Worm (Caenorhabditis elegans): ENCODE measurements around the gene C56E6.4.

DNA sequence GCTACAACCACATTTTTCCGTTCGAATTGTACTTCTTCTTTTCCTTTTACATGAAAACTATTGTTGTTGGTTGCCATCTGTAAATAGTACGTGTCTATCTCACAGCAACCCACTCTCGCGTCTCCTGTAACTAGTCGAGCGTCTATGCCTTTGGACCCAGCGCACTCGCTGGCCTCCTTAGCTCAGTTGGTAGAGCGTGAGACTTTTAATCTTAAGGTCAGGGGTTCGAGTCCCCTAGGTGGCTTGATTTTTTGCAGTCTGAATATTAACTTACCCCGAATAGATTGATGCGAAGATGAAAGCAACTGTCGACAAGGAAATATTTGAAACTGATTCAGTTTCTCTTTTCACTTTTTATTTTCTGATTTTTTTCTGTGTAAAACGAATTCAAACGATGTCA, 36.5 kb upstream of the C56E6.4 start, which contains the start of gene mpz-3:
- TF ChIP-seq unc-86 (tag; optimal IDR thresholded peaks at IDR 0.05), result no peak
- TF ChIP-seq ama-1 (optimal IDR thresholded peaks at IDR 0.05), result no peak
- TF ChIP-seq pax-1 (tag; optimal IDR thresholded peaks at IDR 0.05), result no peak
- no peak for TF ChIP-seq elt-4 (tag; optimal IDR thresholded peaks at IDR 0.05)
- no peak for TF ChIP-seq ceh-24 (tag; optimal IDR thresholded peaks at IDR 0.05)
- TF ChIP-seq sox-4 (tag; optimal IDR thresholded peaks at IDR 0.05), result peak; percentile 37
- peak; percentile 23 for TF ChIP-seq fax-1 (tag; optimal IDR thresholded peaks at IDR 0.05)
- peak; percentile 27; the same call in 1 of the 2 replicates for TF ChIP-seq sox-2 (GFP tag; IDR thresholded peaks at IDR 0.05)
- TF ChIP-seq hlh-6 (tag; optimal IDR thresholded peaks at IDR 0.05), result peak; percentile 47
- no peak for TF ChIP-seq fkh-6 (tag; optimal IDR thresholded peaks at IDR 0.05)
- no peak for TF ChIP-seq nhr-11 (tag; optimal IDR thresholded peaks at IDR 0.05)
